Fruit fly (Drosophila melanogaster): ENCODE measurements around the gene CG34241.

Gene CG34241

DNA sequence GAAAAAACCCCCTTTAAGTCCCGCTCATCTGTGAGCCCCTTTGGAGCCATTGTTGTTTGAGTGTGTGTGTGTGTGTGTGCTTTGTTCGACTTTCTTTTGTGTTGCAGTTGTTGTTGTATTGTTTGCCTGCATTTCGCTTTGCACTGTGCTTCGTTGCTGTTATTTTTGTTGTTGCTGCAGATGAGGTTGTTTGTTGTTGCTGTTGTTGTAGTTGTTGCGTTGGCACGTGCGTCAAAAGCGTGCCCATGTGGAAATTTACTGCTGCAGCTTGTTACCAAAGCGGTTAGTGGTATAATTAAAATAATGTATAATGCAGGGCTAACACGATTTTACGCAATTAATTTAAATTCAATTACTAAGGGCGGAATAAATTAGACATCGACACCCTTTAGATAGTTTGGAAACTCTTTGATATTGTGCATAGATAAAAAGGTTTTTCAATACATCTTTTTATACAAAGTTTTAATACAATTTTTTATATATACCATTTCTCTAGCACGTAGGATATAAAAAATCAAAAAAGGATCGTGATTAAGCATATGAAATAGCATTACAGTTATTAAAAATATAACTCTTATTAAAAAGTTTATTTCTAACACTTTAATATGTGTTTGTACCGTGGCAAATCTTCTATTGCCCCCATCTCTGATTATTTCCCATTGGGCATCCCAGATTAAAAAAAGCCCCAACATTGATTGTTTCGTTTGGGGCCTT, 37.4 kb upstream of the CG34241 start (continued):
- TF ChIP-seq CG7928 (GFP tag; optimal IDR thresholded peaks at IDR 0.05), result no peak
- TF ChIP-seq H2.0 (GFP tag; IDR thresholded peaks at IDR 0.05), result no peak
- TF ChIP-seq pnt (GFP tag; optimal IDR thresholded peaks at IDR 0.05), result no peak
- no peak for TF ChIP-seq Lhr (GFP tag; optimal IDR thresholded peaks at IDR 0.05)
- TF ChIP-seq Jarid2 (GFP tag; optimal IDR thresholded peaks at IDR 0.05), result no peak
- TF ChIP-seq CG16813 (GFP tag; IDR thresholded peaks at IDR 0.05; ENCODE audit: partially characterized antibody), result no peak

dm6 chr3L:12090898-12091685, 36.7 kb upstream of the CG34241 start:
- no peak for TF ChIP-seq CG10321 (GFP tag; IDR thresholded peaks at IDR 0.05)
- TF ChIP-seq CG8281 (tag; optimal IDR thresholded peaks at IDR 0.05), result peak; percentile 24
- TF ChIP-seq CG11093 (GFP tag; IDR thresholded peaks at IDR 0.05), result peak; percentile 62
- TF ChIP-seq dmrt99B (tag; optimal IDR thresholded peaks at IDR 0.05), result peak; percentile 78
- TF ChIP-seq jigr1 (GFP tag; IDR thresholded peaks at IDR 0.05), result 0 out of 3 replicates have a peak, but pooled peaks have one; percentile 36
- TF ChIP-seq Atf3 (GFP tag; optimal IDR thresholded peaks at IDR 0.05), result no peak
- peak; percentile 28 for TF ChIP-seq CG18011 (GFP tag; optimal IDR thresholded peaks at IDR 0.05)
- TF ChIP-seq hkb (optimal IDR thresholded peaks at IDR 0.05), result no peak
- TF ChIP-seq hkb (GFP tag; IDR thresholded peaks at IDR 0.05), result peak; percentile 70
- no peak for TF ChIP-seq ac (GFP tag; optimal IDR thresholded peaks at IDR 0.05)
- TF ChIP-seq HHEX (GFP tag; optimal IDR thresholded peaks at IDR 0.05), result peak; percentile 65
- no peak for TF ChIP-seq pfk (GFP tag; optimal IDR thresholded peaks at IDR 0.05)
- no peak for TF ChIP-seq MTF-1 (GFP tag; optimal IDR thresholded peaks at IDR 0.05; ENCODE audit: borderline replicate concordance)
- no peak for TF ChIP-seq toy (GFP tag; IDR thresholded peaks at IDR 0.05)
- no peak for TF ChIP-seq chm (GFP tag; IDR thresholded peaks at IDR 0.05)
- peak; percentile 49 for TF ChIP-seq CG7987 (GFP tag; optimal IDR thresholded peaks at IDR 0.05)
- peak; percentile 59 for TF ChIP-seq CG10209 (GFP tag; optimal IDR thresholded peaks at IDR 0.05)
- peak; percentile 15 for TF ChIP-seq eyg (GFP tag; optimal IDR thresholded peaks at IDR 0.05)
- TF ChIP-seq twi (tag; optimal IDR thresholded peaks at IDR 0.05), result peak; percentile 23
- TF ChIP-seq Hr39 (optimal IDR thresholded peaks at IDR 0.05), result no peak
- TF ChIP-seq cato (GFP tag; optimal IDR thresholded peaks at IDR 0.05; ENCODE audit: borderline replicate concordance), result peak; percentile 5
- peak; percentile 74 for TF ChIP-seq mirr (GFP tag; optimal IDR thresholded peaks at IDR 0.05)
- no peak for TF ChIP-seq CG7271 (tag; optimal IDR thresholded peaks at IDR 0.05)
- no peak for TF ChIP-seq ash1 (GFP tag; optimal IDR thresholded peaks at IDR 0.05)
- TF ChIP-seq croc (GFP tag; conservative IDR thresholded peaks at IDR 0.05), result no peak; the same call in 2 of the 3 replicates
- TF ChIP-seq D (optimal IDR thresholded peaks at IDR 0.05), result no peak
- TF ChIP-seq D (GFP tag; optimal IDR thresholded peaks at IDR 0.05), result no peak
- TF ChIP-seq CG3838 (GFP tag; optimal IDR thresholded peaks at IDR 0.05), result peak; percentile 16
- no peak for TF ChIP-seq TFAM (GFP tag; optimal IDR thresholded peaks at IDR 0.05)
- TF ChIP-seq ase (GFP tag; IDR thresholded peaks at IDR 0.05), result no peak
- TF ChIP-seq CG32772 (GFP tag; IDR thresholded peaks at IDR 0.05), result 0 out of 2 replicates have a peak, but pooled peaks have one; percentile 35
- no peak for TF ChIP-seq vnd (GFP tag; IDR thresholded peaks at IDR 0.05; ENCODE audit: partially characterized antibody)
- no peak for TF ChIP-seq cad (GFP tag; optimal IDR thresholded peaks at IDR 0.05)
- TF ChIP-seq CG34376 (GFP tag; optimal IDR thresholded peaks at IDR 0.05), result peak; percentile 79
- peak; percentile 69 for TF ChIP-seq ind (GFP tag; optimal IDR thresholded peaks at IDR 0.05)
- TF ChIP-seq ranshi (GFP tag; IDR thresholded peaks at IDR 0.05), result no peak; the same call in 1 of the 2 replicates
- TF ChIP-seq CG4730 (GFP tag; IDR thresholded peaks at IDR 0.05), result peak; percentile 63
- 0 out of 2 replicates have a peak, but pooled peaks have one; percentile 28 for TF ChIP-seq Rx (GFP tag; IDR thresholded peaks at IDR 0.05)
- no peak for TF ChIP-seq Dfd (GFP tag; optimal IDR thresholded peaks at IDR 0.05)
- TF ChIP-seq fd102C (GFP tag; optimal IDR thresholded peaks at IDR 0.05), result no peak
- TF ChIP-seq CG18262 (tag; optimal IDR thresholded peaks at IDR 0.05), result peak; percentile 23
